Fruit fly (Drosophila melanogaster) whole organism, wandering third instar larva: ENCODE results near the gene CG1979.

Experiments used
- Abd-B ChIP-seq: fragments of >200 bp; optimal IDR thresholded peaks from 2 replicates; lab custom pipeline; 2017; ENCODE audit warnings: missing biosample characterization, missing genetic modification characterization
- CrebA ChIP-seq: fragments of 200-800 bp; sonication (Bioruptor generic); optimal IDR thresholded peaks from 2 replicates; lab custom pipeline; 2016; ENCODE audit warnings: missing biosample characterization, mild to moderate bottlenecking, missing genetic modification characterization, borderline replicate concordance
- Vsx2 ChIP-seq: fragments of 200-300, 225-300 bp; sonication (Bioruptor generic); optimal IDR thresholded peaks from 2 replicates; lab custom pipeline; 2018; ENCODE audit warnings: missing biosample characterization, missing genetic modification characterization; ENCODE audit not compliant: partially characterized antibody
- lola ChIP-seq: fragments of >200 bp; optimal IDR thresholded peaks from 2 replicates; lab custom pipeline; 2017; ENCODE audit warnings: missing biosample characterization, missing genetic modification characterization
- psq ChIP-seq: fragments of 200-800 bp; sonication (Bioruptor generic); optimal IDR thresholded peaks from 3 replicates; lab custom pipeline; 2017; ENCODE audit warnings: missing biosample characterization, mild to moderate bottlenecking, missing genetic modification characterization, moderate library complexity
- rgr ChIP-seq: fragments of 200-800 bp; sonication (Bioruptor generic); optimal IDR thresholded peaks from 3 replicates; lab custom pipeline; 2016; ENCODE audit warnings: missing biosample characterization, mild to moderate bottlenecking, missing genetic modification characterization

DNA sequence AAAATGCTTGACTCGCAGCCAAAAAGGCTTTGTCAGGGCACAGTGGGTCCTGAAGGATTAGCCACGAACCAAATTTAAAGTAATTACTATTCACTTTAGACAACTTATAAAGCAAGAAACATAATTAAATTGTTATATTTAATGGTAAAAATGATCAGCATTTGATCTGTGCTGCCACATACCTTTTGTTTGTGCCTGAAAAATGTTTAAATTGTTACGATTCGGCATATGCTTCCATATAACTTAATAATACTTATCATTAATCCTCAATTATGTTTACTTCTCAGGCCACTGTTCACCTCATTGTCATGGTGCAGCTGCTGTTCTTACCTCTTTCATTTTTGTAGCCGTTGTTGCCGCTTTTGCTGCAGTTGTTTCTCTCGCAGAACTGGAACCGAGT is 29.1 kb upstream of the CG1979 start:
- TF ChIP-seq Abd-B (no peak), psq (no peak), CrebA (GFP tag; lab: Kevin White, UChicago) (no peak), rgr (GFP tag; lab: Kevin White, UChicago) (no peak), Vsx2 (GFP tag; lab: Kevin White, UChicago) (no peak), lola (GFP tag; lab: Kevin White, UChicago) (no peak)
